Fruit fly (Drosophila melanogaster): Measurements from ENCODE around the gene CG7518.

CG7518 gene

dm6 chr3R:13011621-13011963 lies 13.7 kb downstream of the CG7518 start, which contains the start of gene CtBP:
Gene CtBP, plus strand, starts transcription at chr3R:13011649.
- TF ChIP-seq CG16779 (tag; optimal IDR thresholded peaks at IDR 0.05) = peak; percentile 15
- TF ChIP-seq CG31627 (GFP tag; optimal IDR thresholded peaks at IDR 0.05) = no peak
- TF ChIP-seq CG8632 (GFP tag; optimal IDR thresholded peaks at IDR 0.05) = no peak
- TF ChIP-seq cyc (GFP tag; optimal IDR thresholded peaks at IDR 0.05) = no peak
- TF ChIP-seq Met (GFP tag; optimal IDR thresholded peaks at IDR 0.05) = no peak
- TF ChIP-seq Lpt (GFP tag; optimal IDR thresholded peaks at IDR 0.05) = no peak
- TF ChIP-seq ss (GFP tag; optimal IDR thresholded peaks at IDR 0.05) = peak in 1 of 2 experiments; percentile 31
- no peak for TF ChIP-seq CG11902 (GFP tag; optimal IDR thresholded peaks at IDR 0.05)
- no peak for TF ChIP-seq topi (GFP tag; optimal IDR thresholded peaks at IDR 0.05)
- TF ChIP-seq CG15336 (GFP tag; IDR thresholded peaks at IDR 0.05) = no peak
- TF ChIP-seq CG6276 (GFP tag; optimal IDR thresholded peaks at IDR 0.05) = no peak
- no peak for TF ChIP-seq CG9139 (GFP tag; optimal IDR thresholded peaks at IDR 0.05)
- TF ChIP-seq CG1621 (tag; optimal IDR thresholded peaks at IDR 0.05) = peak; percentile 92
- no peak for TF ChIP-seq CG3032 (tag; optimal IDR thresholded peaks at IDR 0.05)
- no peak for TF ChIP-seq CG10631 (GFP tag; optimal IDR thresholded peaks at IDR 0.05)
- TF ChIP-seq Ets21C (GFP tag; optimal IDR thresholded peaks at IDR 0.05) = no peak
- TF ChIP-seq lz (GFP tag; optimal IDR thresholded peaks at IDR 0.05) = no peak
- no peak for TF ChIP-seq svp (GFP tag)
- no peak for TF ChIP-seq Hr38 (GFP tag; optimal IDR thresholded peaks at IDR 0.05)
- TF ChIP-seq CG34406 (GFP tag; optimal IDR thresholded peaks at IDR 0.05) = no peak
- TF ChIP-seq eg (GFP tag; IDR thresholded peaks at IDR 0.05) = no peak
- TF ChIP-seq CG8119 (GFP tag; IDR thresholded peaks at IDR 0.05) = 0 out of 3 replicates have a peak, but pooled peaks have one; percentile 26
- no peak for TF ChIP-seq fd59A (GFP tag; optimal IDR thresholded peaks at IDR 0.05)
- TF ChIP-seq CG6854 (GFP tag; optimal IDR thresholded peaks at IDR 0.05) = peak; percentile 40

- peak; percentile 86 for TF ChIP-seq vri (GFP tag; optimal IDR thresholded peaks at IDR 0.05)
- TF ChIP-seq esn (GFP tag; optimal IDR thresholded peaks at IDR 0.05) = peak; percentile 81
- peak; percentile 88 for TF ChIP-seq CG6163 (GFP tag; IDR thresholded peaks at IDR 0.05)
- peak; percentile 59 for TF ChIP-seq fkh (GFP tag; optimal IDR thresholded peaks at IDR 0.05)
- peak; percentile 26 for TF ChIP-seq CG6854 (GFP tag; optimal IDR thresholded peaks at IDR 0.05)
- peak; percentile 77 for TF ChIP-seq dac (GFP tag; optimal IDR thresholded peaks at IDR 0.05)
- peak; percentile 57 for TF ChIP-seq Blimp-1 (GFP tag; optimal IDR thresholded peaks at IDR 0.05)
- TF ChIP-seq lz (GFP tag; optimal IDR thresholded peaks at IDR 0.05) = peak; percentile 82
- no peak; the same call in 1 of the 2 replicates for TF ChIP-seq CG15336 (GFP tag; IDR thresholded peaks at IDR 0.05)
- TF ChIP-seq CG9139 (GFP tag; optimal IDR thresholded peaks at IDR 0.05) = peak; percentile 64
- peak; percentile 62 for TF ChIP-seq achi (GFP tag; optimal IDR thresholded peaks at IDR 0.05)
- TF ChIP-seq CG16779 (tag; optimal IDR thresholded peaks at IDR 0.05) = peak; percentile 53
- peak; percentile 49 for TF ChIP-seq CG3032 (tag; optimal IDR thresholded peaks at IDR 0.05)
- peak; percentile 68 for TF ChIP-seq Smox (GFP tag; optimal IDR thresholded peaks at IDR 0.05)
- TF ChIP-seq fd85E (GFP tag; optimal IDR thresholded peaks at IDR 0.05) = no peak
- no peak for TF ChIP-seq Eip93F (GFP tag; optimal IDR thresholded peaks at IDR 0.05)
- TF ChIP-seq CG6808 (GFP tag; optimal IDR thresholded peaks at IDR 0.05) = peak; percentile 69
- peak; percentile 77 for TF ChIP-seq CG32006 (GFP tag; optimal IDR thresholded peaks at IDR 0.05)
- peak; percentile 71 to 75 for TF ChIP-seq ss (GFP tag; optimal IDR thresholded peaks at IDR 0.05)
- peak; percentile 90 for TF ChIP-seq Sox14 (GFP tag; optimal IDR thresholded peaks at IDR 0.05)
- TF ChIP-seq cyc (GFP tag; optimal IDR thresholded peaks at IDR 0.05) = peak; percentile 74
- peak; percentile 63 for TF ChIP-seq CG1621 (tag; optimal IDR thresholded peaks at IDR 0.05)
- peak; percentile 56 for TF ChIP-seq CG34406 (GFP tag; optimal IDR thresholded peaks at IDR 0.05)
- TF ChIP-seq acj6 (GFP tag; optimal IDR thresholded peaks at IDR 0.05) = peak; percentile 73
- peak; percentile 77 for TF ChIP-seq CG6276 (GFP tag; optimal IDR thresholded peaks at IDR 0.05)
- peak; percentile 76 for TF ChIP-seq Lpt (GFP tag; optimal IDR thresholded peaks at IDR 0.05)
- peak; percentile 71 for TF ChIP-seq Met (GFP tag; optimal IDR thresholded peaks at IDR 0.05)
- TF ChIP-seq CG4318 (GFP tag; optimal IDR thresholded peaks at IDR 0.05) = no peak
- TF ChIP-seq CG11294 (GFP tag; IDR thresholded peaks at IDR 0.05) = peak; percentile 51
- TF ChIP-seq net (GFP tag; optimal IDR thresholded peaks at IDR 0.05) = peak; percentile 80
- peak; percentile 89 for TF ChIP-seq eg (GFP tag; IDR thresholded peaks at IDR 0.05)
- peak; percentile 74 for TF ChIP-seq Hr4 (GFP tag; optimal IDR thresholded peaks at IDR 0.05)
- TF ChIP-seq topi (GFP tag; optimal IDR thresholded peaks at IDR 0.05) = peak; percentile 66
- TF ChIP-seq salr (GFP tag; optimal IDR thresholded peaks at IDR 0.05) = peak; percentile 50 to 55
- TF ChIP-seq pdm3 (GFP tag; optimal IDR thresholded peaks at IDR 0.05) = peak; percentile 78
- peak; percentile 80 for TF ChIP-seq CG31627 (GFP tag; optimal IDR thresholded peaks at IDR 0.05)
- TF ChIP-seq CG6792 (GFP tag; optimal IDR thresholded peaks at IDR 0.05) = peak; percentile 77
- peak; percentile 77 for TF ChIP-seq OdsH (GFP tag; optimal IDR thresholded peaks at IDR 0.05)
- TF ChIP-seq CG11762 (GFP tag; optimal IDR thresholded peaks at IDR 0.05; ENCODE audit: insufficient read depth) = peak; percentile 33
- peak; percentile 80 for TF ChIP-seq Gug (GFP tag; IDR thresholded peaks at IDR 0.05)
Measured at dm6 chr3R:13012351-13012750, 14.5 kb downstream of the CG7518 start.
